Worm (Caenorhabditis elegans) whole organism, L4 larva: ENCODE data around the gene ccd-5.

Experiments used
- aha-1 ChIP-seq: fragments of 150-350 bp; peaks from one replicate; lab custom pipeline; 2014; ENCODE audit warnings: missing biosample characterization, missing genetic modification characterization
- egl-27 ChIP-seq: sonication (generic microtip); optimal IDR thresholded peaks from 3 replicates; lab custom pipeline; 2017; ENCODE audit warnings: missing biosample characterization, missing genetic modification reagents, missing genetic modification characterization
- fkh-10 ChIP-seq: fragments of 150-350 bp; optimal IDR thresholded peaks from 2 replicates; lab custom pipeline; 2014; ENCODE audit warnings: missing biosample characterization, missing genetic modification reagents, missing genetic modification characterization
- hlh-30 ChIP-seq: sonication (generic microtip); optimal IDR thresholded peaks from 2 replicates; lab custom pipeline; 2017; ENCODE audit warnings: antibody characterized with exemption, mild to moderate bottlenecking, missing genetic modification characterization, missing compliant biosample characterization; ENCODE audit not compliant: insufficient read depth
- mxl-2 ChIP-seq: fragments of 200-800 bp; sonication (Bioruptor generic); conservative IDR thresholded peaks from 2 replicates; pipeline ENCODE4 v1.3.6; 2022; ENCODE audit warnings: missing genetic modification reagents, missing genetic modification characterization, missing compliant biosample characterization
- snpc-4 ChIP-seq: fragments of 150-350 bp; optimal IDR thresholded peaks from 2 replicates; lab custom pipeline; 2014; ENCODE audit warnings: missing biosample characterization, missing genetic modification characterization
- zag-1 ChIP-seq: fragments of 150-350 bp; optimal IDR thresholded peaks from 2 replicates; lab custom pipeline; 2014; ENCODE audit warnings: missing biosample characterization, missing genetic modification characterization

ce11 chrX:2577442-2577841, 5.0 kb upstream of the ccd-5 start, which contains the start of gene ttr-42:
- TF ChIP-seq snpc-4 (tag; lab: Kevin White, UChicago), result no peak
- TF ChIP-seq aha-1 (tag; lab: Kevin White, UChicago), result no peak
- TF ChIP-seq zag-1 (tag; lab: Kevin White, UChicago), result no peak
- no peak for TF ChIP-seq egl-27
- no peak for TF ChIP-seq fkh-10
- TF ChIP-seq mxl-2 (GFP tag; lab: Robert Waterston, UW), result no peak
- no peak for TF ChIP-seq hlh-30
